Worm (Caenorhabditis elegans): ENCODE data around the gene slrp-1.

- TF ChIP-seq fos-1 (tag; optimal IDR thresholded peaks at IDR 0.05) (peak; percentile 86), egl-27 (tag; optimal IDR thresholded peaks at IDR 0.05) (no peak), nhr-10 (tag; optimal IDR thresholded peaks at IDR 0.05) (no peak), ceh-82 (tag; optimal IDR thresholded peaks at IDR 0.05) (no peak), mab-5 (tag; optimal IDR thresholded peaks at IDR 0.05) (no peak), nhr-6 (tag; optimal IDR thresholded peaks at IDR 0.05) (no peak), aly-2 (tag; optimal IDR thresholded peaks at IDR 0.05) (no peak), mdl-1 (tag; optimal IDR thresholded peaks at IDR 0.05) (no peak), ztf-11 (tag; optimal IDR thresholded peaks at IDR 0.05) (no peak), nhr-11 (tag; optimal IDR thresholded peaks at IDR 0.05) (no peak), unc-39 (tag; optimal IDR thresholded peaks at IDR 0.05) (no peak), snpc-4 (tag; optimal IDR thresholded peaks at IDR 0.05) (no peak)
Observed at ce11 chrV:13571714-13572258, 6.1 kb downstream of the slrp-1 start, which contains the start of gene C50B8.4.

Data from whole organism, L2 larva.